Worm (Caenorhabditis elegans) whole organism, mixed stage, embryonic: ENCODE data around the gene col-101.

ENCODE experiments used
- ceh-43 ChIP-seq: fragments of 200-800 bp; sonication (Bioruptor generic); optimal IDR thresholded peaks from 2 replicates; lab custom pipeline; 2018; ENCODE audit warnings: mild to moderate bottlenecking, missing genetic modification characterization, moderate library complexity, missing compliant biosample characterization
- mep-1 ChIP-seq: fragments of 150-350 bp; optimal IDR thresholded peaks from 2 replicates; lab custom pipeline; 2017; ENCODE audit warnings: missing biosample characterization, missing genetic modification reagents, missing genetic modification characterization, inconsistent platforms
- sptf-1 ChIP-seq: sonication (generic microtip); optimal IDR thresholded peaks from 2 replicates; lab custom pipeline; 2017; ENCODE audit warnings: mild to moderate bottlenecking, missing genetic modification characterization, moderate library complexity, missing compliant biosample characterization

DNA sequence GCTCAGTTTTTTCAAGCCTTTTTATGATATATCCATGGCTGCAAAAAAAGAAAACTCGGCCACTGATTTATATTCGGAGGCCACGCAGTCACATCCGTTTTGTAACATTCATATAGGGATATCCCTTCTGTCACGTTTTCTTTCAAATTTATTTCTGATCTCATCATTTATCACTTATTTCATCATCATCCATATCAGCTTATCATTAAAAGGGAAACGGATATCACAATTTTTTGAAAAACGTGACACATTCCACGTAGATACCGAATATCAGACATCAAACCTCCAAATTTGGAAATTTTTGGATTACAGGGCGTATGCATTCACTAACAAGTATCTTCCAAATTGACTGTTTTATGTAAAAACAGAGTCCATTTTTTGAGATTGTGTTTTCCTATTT, 24.1 kb downstream of the col-101 start:
- TF ChIP-seq ceh-43 (GFP tag; lab: Kevin White, UChicago) (no peak), sptf-1 (tag; lab: Kevin White, UChicago) (no peak), mep-1 (tag; lab: Kevin White, UChicago) (no peak)
